Fruit fly (Drosophila melanogaster) whole organism, embryonic: ENCODE measurements around the gene CG1774.

Experiments
- Atf6 ChIP-seq: fragments of 200-800 bp; sonication (Bioruptor generic); IDR thresholded peaks from 2 replicates; pipeline ENCODE4 v1.3.6; 2022; ENCODE audit warnings: missing biosample characterization, missing genetic modification characterization
- BEAF-32 ChIP-seq: fragments of 200-800 bp; sonication (Bioruptor generic); optimal IDR thresholded peaks from 3 replicates; lab custom pipeline; 2017; ENCODE audit warnings: missing biosample characterization, missing genetic modification characterization, mild to moderate bottlenecking, moderate library complexity, missing genetic modification reagents
- CG11093 ChIP-seq: fragments of 200-800 bp; sonication (Bioruptor generic); IDR thresholded peaks from 3 replicates; pipeline ENCODE4 v1.3.6; 2022; ENCODE audit warnings: missing biosample characterization, missing genetic modification characterization
- CG12299 ChIP-seq: fragments of 200-800 bp; sonication (Bioruptor generic); optimal IDR thresholded peaks from 2 replicates; lab custom pipeline; 2018; ENCODE audit warnings: missing biosample characterization, mild to moderate bottlenecking, missing genetic modification characterization
- CG16813 ChIP-seq: fragments of 200-800 bp; sonication (Bioruptor generic); IDR thresholded peaks from 3 replicates; pipeline ENCODE4 v1.3.6; 2022; ENCODE audit warnings: missing biosample characterization, missing genetic modification characterization; ENCODE audit not compliant: partially characterized antibody
- CG18262 ChIP-seq: fragments of 200-800 bp; optimal IDR thresholded peaks from 3 replicates; lab custom pipeline; 2019; ENCODE audit warnings: missing biosample characterization, mild to moderate bottlenecking, missing genetic modification characterization, moderate library complexity
- CG1832 ChIP-seq: fragments of 200-800 bp; sonication (Bioruptor generic); optimal IDR thresholded peaks from 2 replicates; lab custom pipeline; 2017; ENCODE audit warnings: missing biosample characterization, mild to moderate bottlenecking, missing genetic modification characterization, inconsistent platforms
- CG4328 ChIP-seq: fragments of 200-800 bp; sonication (Bioruptor generic); optimal IDR thresholded peaks from 3 replicates; lab custom pipeline; 2017; ENCODE audit warnings: missing biosample characterization, missing genetic modification reagents, missing genetic modification characterization
- CG7786 ChIP-seq: fragments of 200-800 bp; sonication (Bioruptor generic); optimal IDR thresholded peaks from 2 replicates; lab custom pipeline; 2016; ENCODE audit warnings: missing biosample characterization, missing genetic modification characterization
- Dp ChIP-seq: fragments of 200-800 bp; sonication (Bioruptor generic); optimal IDR thresholded peaks from 2 replicates; lab custom pipeline; 2018; ENCODE audit warnings: missing biosample characterization, mild to moderate bottlenecking, missing genetic modification characterization, moderate library complexity
- E2f1 ChIP-seq: fragments of 200-800 bp; sonication (Bioruptor generic); IDR thresholded peaks from 2 replicates; pipeline ENCODE4 v1.3.6; 2022; ENCODE audit warnings: missing biosample characterization, missing genetic modification characterization
- Fer2 ChIP-seq: fragments of 200-800 bp; sonication (Bioruptor generic); optimal IDR thresholded peaks from 2 replicates; lab custom pipeline; 2018; ENCODE audit warnings: missing biosample characterization, mild to moderate bottlenecking, missing genetic modification characterization, moderate library complexity
- GATAe ChIP-seq: fragments of 200-800 bp; sonication (Bioruptor generic); conservative IDR thresholded peaks from 2 replicates; pipeline ENCODE4 v1.3.6; 2022; ENCODE audit warnings: missing biosample characterization, missing genetic modification characterization
- Hand ChIP-seq: fragments of 200-800 bp; sonication (Bioruptor generic); optimal IDR thresholded peaks from 2 replicates; lab custom pipeline; 2017; ENCODE audit warnings: mild to moderate bottlenecking, missing biosample characterization, missing genetic modification reagents, missing genetic modification characterization
- Hr51 ChIP-seq, 2 experiments: fragments of 200-800 bp; sonication (Bioruptor generic); optimal IDR thresholded peaks; 2 replicates in 1 of 2; 3 replicates in 1 of 2; lab custom pipeline; 2016 to 2018; ENCODE audit warnings: missing biosample characterization in 2 of 2, missing genetic modification characterization in 2 of 2, mild to moderate bottlenecking in 1 of 2, moderate library complexity in 1 of 2
- Hsf ChIP-seq: fragments of 200-800 bp; sonication (Bioruptor generic); optimal IDR thresholded peaks from 3 replicates; lab custom pipeline; 2016; ENCODE audit warnings: missing biosample characterization, missing genetic modification characterization
- MESR4 ChIP-seq: fragments of 200-800 bp; sonication (Bioruptor generic); optimal IDR thresholded peaks from 2 replicates; lab custom pipeline; 2018; ENCODE audit warnings: missing biosample characterization, mild to moderate bottlenecking, missing genetic modification characterization, moderate library complexity
- Mad ChIP-seq: fragments of 200-800 bp; sonication (Bioruptor generic); optimal IDR thresholded peaks from 2 replicates; lab custom pipeline; 2016; ENCODE audit warnings: missing biosample characterization, missing genetic modification characterization
- Poxn ChIP-seq: fragments of 200-800 bp; sonication (Bioruptor generic); IDR thresholded peaks from 2 replicates; pipeline ENCODE4 v1.3.6; 2022; ENCODE audit warnings: missing biosample characterization, missing genetic modification characterization
- Xbp1 ChIP-seq: fragments of 200-800 bp; sonication (Bioruptor generic); optimal IDR thresholded peaks from 3 replicates; lab custom pipeline; 2016; ENCODE audit warnings: missing biosample characterization, mild to moderate bottlenecking, missing genetic modification characterization
- ap ChIP-seq: fragments of 200-800 bp; sonication (Bioruptor generic); IDR thresholded peaks from 2 replicates; pipeline ENCODE4 v1.3.6; 2022; ENCODE audit warnings: missing biosample characterization, missing genetic modification characterization
- bowl ChIP-seq: fragments of 200-800 bp; sonication (Bioruptor generic); IDR thresholded peaks from 2 replicates; pipeline ENCODE4 v1.3.6; 2022; ENCODE audit warnings: missing biosample characterization, missing genetic modification characterization
- cato ChIP-seq: fragments of 200-800 bp; sonication (Bioruptor generic); optimal IDR thresholded peaks from 2 replicates; lab custom pipeline; 2016; ENCODE audit warnings: missing biosample characterization, missing genetic modification characterization, borderline replicate concordance
- dimm ChIP-seq: fragments of 200-800 bp; sonication (Bioruptor generic); IDR thresholded peaks from 2 replicates; pipeline ENCODE4 v1.3.6; 2022; ENCODE audit warnings: missing biosample characterization, missing genetic modification characterization
- disco-r ChIP-seq: fragments of 200-800 bp; sonication (Bioruptor generic); optimal IDR thresholded peaks from 2 replicates; lab custom pipeline; 2016; ENCODE audit warnings: missing biosample characterization, missing genetic modification characterization
- ewg ChIP-seq: fragments of 200-800 bp; sonication (Bioruptor generic); optimal IDR thresholded peaks from 3 replicates; lab custom pipeline; 2017; ENCODE audit warnings: mild to moderate bottlenecking, missing biosample characterization, missing genetic modification reagents, missing genetic modification characterization
- exex ChIP-seq: fragments of 200-800 bp; sonication (Bioruptor generic); optimal IDR thresholded peaks from 4 replicates; lab custom pipeline; 2018; ENCODE audit warnings: missing biosample characterization, mild to moderate bottlenecking, missing genetic modification characterization, moderate library complexity
- fd102C ChIP-seq: fragments of 200-800 bp; sonication (Bioruptor generic); optimal IDR thresholded peaks from 2 replicates; lab custom pipeline; 2018; ENCODE audit warnings: missing biosample characterization, mild to moderate bottlenecking, missing genetic modification characterization, moderate library complexity
- gcm ChIP-seq: fragments of 200-800 bp; sonication (Bioruptor generic); optimal IDR thresholded peaks from 2 replicates; lab custom pipeline; 2019; ENCODE audit warnings: missing biosample characterization, mild to moderate bottlenecking, missing genetic modification characterization, moderate library complexity
- her ChIP-seq: fragments of 200-800 bp; sonication (Bioruptor generic); optimal IDR thresholded peaks from 2 replicates; lab custom pipeline; 2016; ENCODE audit warnings: missing biosample characterization, missing genetic modification characterization
- inv ChIP-seq: fragments of 200-800 bp; sonication (Bioruptor generic); IDR thresholded peaks from 2 replicates; pipeline ENCODE4 v1.3.6; 2022; ENCODE audit warnings: missing biosample characterization, missing genetic modification characterization; ENCODE audit not compliant: partially characterized antibody
- jing ChIP-seq: fragments of 200-800 bp; sonication (Bioruptor generic); optimal IDR thresholded peaks from 2 replicates; lab custom pipeline; 2018; ENCODE audit warnings: missing biosample characterization, mild to moderate bottlenecking, missing genetic modification characterization
- jumu ChIP-seq: fragments of 200-800 bp; sonication (Bioruptor generic); optimal IDR thresholded peaks from 3 replicates; lab custom pipeline; 2016; ENCODE audit warnings: missing biosample characterization, missing genetic modification characterization
- kah ChIP-seq: fragments of 200-800 bp; sonication (Bioruptor generic); optimal IDR thresholded peaks from 2 replicates; lab custom pipeline; 2018; ENCODE audit warnings: missing biosample characterization, mild to moderate bottlenecking, missing genetic modification characterization
- nerfin-2 ChIP-seq: fragments of 200-800 bp; sonication (Bioruptor generic); IDR thresholded peaks from 2 replicates; pipeline ENCODE4 v1.3.6; 2022; ENCODE audit warnings: missing biosample characterization, missing genetic modification characterization; ENCODE audit not compliant: partially characterized antibody
- nom ChIP-seq: fragments of 200-800 bp; sonication (Bioruptor generic); optimal IDR thresholded peaks from 2 replicates; lab custom pipeline; 2017; ENCODE audit warnings: missing biosample characterization, missing genetic modification characterization, mild to moderate bottlenecking, moderate library complexity, missing genetic modification reagents
- onecut ChIP-seq: fragments of 200-800 bp; sonication (Bioruptor generic); IDR thresholded peaks from 2 replicates; pipeline ENCODE4 v1.3.6; 2022; ENCODE audit warnings: missing biosample characterization, missing genetic modification characterization
- p53 ChIP-seq: fragments of 200-800 bp; sonication (Bioruptor generic); optimal IDR thresholded peaks from 2 replicates; lab custom pipeline; 2016; ENCODE audit warnings: missing biosample characterization, missing genetic modification characterization
- salm ChIP-seq: fragments of 200-800 bp; sonication (Bioruptor generic); optimal IDR thresholded peaks from 2 replicates; lab custom pipeline; 2018; ENCODE audit warnings: missing biosample characterization, mild to moderate bottlenecking, missing genetic modification characterization
- schlank ChIP-seq: fragments of 200-800 bp; sonication (Bioruptor generic); optimal IDR thresholded peaks from 2 replicates; lab custom pipeline; 2018; ENCODE audit warnings: missing biosample characterization, mild to moderate bottlenecking, missing genetic modification characterization
- scrt ChIP-seq: fragments of 200-800 bp; sonication (Bioruptor generic); optimal IDR thresholded peaks from 2 replicates; lab custom pipeline; 2018; ENCODE audit warnings: missing biosample characterization, mild to moderate bottlenecking, missing genetic modification characterization, moderate library complexity
- sna ChIP-seq: fragments of 200-800 bp; sonication (Bioruptor generic); IDR thresholded peaks from 2 replicates; pipeline ENCODE4 v1.3.6; 2022; ENCODE audit warnings: missing biosample characterization, missing genetic modification characterization; ENCODE audit not compliant: partially characterized antibody
- sr ChIP-seq: fragments of 200-800 bp; sonication (Bioruptor generic); IDR thresholded peaks from 3 replicates; pipeline ENCODE4 v1.3.6; 2022; ENCODE audit warnings: missing biosample characterization, missing genetic modification characterization
- stwl ChIP-seq: fragments of 200-800 bp; sonication (Bioruptor generic); optimal IDR thresholded peaks from 3 replicates; lab custom pipeline; 2018; ENCODE audit warnings: missing biosample characterization, mild to moderate bottlenecking, missing genetic modification characterization, moderate library complexity
- tio ChIP-seq: fragments of 200-800 bp; sonication (Bioruptor generic); optimal IDR thresholded peaks from 2 replicates; lab custom pipeline; 2017; ENCODE audit warnings: missing biosample characterization, missing genetic modification characterization, inconsistent platforms
- trem ChIP-seq: fragments of 200-800 bp; optimal IDR thresholded peaks from 3 replicates; lab custom pipeline; 2019; ENCODE audit warnings: missing biosample characterization, mild to moderate bottlenecking, missing genetic modification characterization, moderate library complexity
- unpg ChIP-seq: fragments of 200-800 bp; sonication (Bioruptor generic); optimal IDR thresholded peaks from 3 replicates; lab custom pipeline; 2018; ENCODE audit warnings: missing biosample characterization, mild to moderate bottlenecking, missing genetic modification characterization, moderate library complexity
- zfh1 ChIP-seq: fragments of 200-800 bp; sonication (Bioruptor generic); IDR thresholded peaks from 3 replicates; pipeline ENCODE4 v1.3.6; 2022; ENCODE audit warnings: missing biosample characterization, missing genetic modification characterization
- zfh2 ChIP-seq: fragments of 200-800 bp; sonication (Bioruptor generic); optimal IDR thresholded peaks from 2 replicates; lab custom pipeline; 2016; ENCODE audit warnings: missing biosample characterization, missing genetic modification characterization

Gene CG1774

dm6 chr3R:31609413-31610054 lies 16.9 kb downstream of the CG1774 start (continued):
- TF ChIP-seq Hr51 (GFP tag; optimal IDR thresholded peaks at IDR 0.05; lab: Kevin White, UChicago) (no peak), gcm (GFP tag; lab: Kevin White, UChicago) (peak; percentile 21), dimm (GFP tag; lab: Robert Waterston, UW) (no peak), cato (GFP tag; lab: Kevin White, UChicago) (no peak), zfh1 (GFP tag; lab: Robert Waterston, UW) (no peak), bowl (GFP tag; lab: Robert Waterston, UW) (no peak), Hsf (GFP tag; lab: Kevin White, UChicago) (no peak), Atf6 (GFP tag; lab: Robert Waterston, UW) (no peak), Mad (GFP tag; lab: Kevin White, UChicago) (peak; percentile 39), stwl (tag; lab: Kevin White, UChicago) (peak; percentile 72), sna (GFP tag; lab: Robert Waterston, UW) (no peak), Hand (GFP tag; lab: Kevin White, UChicago) (peak; percentile 58), trem (tag; lab: Kevin White, UChicago) (peak; percentile 77), CG11093 (GFP tag; lab: Robert Waterston, UW) (no peak), jumu (no peak), disco-r (peak; percentile 1), her (GFP tag; lab: Kevin White, UChicago) (peak; percentile 26), E2f1 (GFP tag; lab: Robert Waterston, UW) (no peak), CG1832 (GFP tag; lab: Kevin White, UChicago) (no peak), nerfin-2 (GFP tag; lab: Robert Waterston, UW) (no peak), schlank (tag; lab: Kevin White, UChicago) (no peak), CG12299 (tag; lab: Kevin White, UChicago) (peak; percentile 70), unpg (GFP tag; lab: Kevin White, UChicago) (peak; percentile 30), sr (no peak), inv (GFP tag; lab: Robert Waterston, UW) (no peak), Poxn (no peak), exex (tag; lab: Kevin White, UChicago) (peak; percentile 8), ap (no peak), ewg (no peak), tio (GFP tag; lab: Kevin White, UChicago) (no peak), zfh2 (GFP tag; lab: Kevin White, UChicago) (peak; percentile 27), scrt (GFP tag; lab: Kevin White, UChicago) (peak; percentile 11), CG4328 (peak; percentile 23), p53 (peak; percentile 8), GATAe (no peak), kah (GFP tag; lab: Kevin White, UChicago) (peak; percentile 25), nom (GFP tag; lab: Kevin White, UChicago) (peak; percentile 55), Dp (peak; percentile 76), CG16813 (no peak), Xbp1 (GFP tag; lab: Kevin White, UChicago) (peak; percentile 15), BEAF-32 (peak; percentile 91), onecut (GFP tag; lab: Robert Waterston, UW) (peak; percentile 94), jing (GFP tag; lab: Kevin White, UChicago) (no peak), Fer2 (tag; lab: Kevin White, UChicago) (no peak), salm (tag; lab: Kevin White, UChicago) (peak; percentile 17), fd102C (no peak), CG18262 (tag; lab: Kevin White, UChicago) (no peak), MESR4 (GFP tag; lab: Kevin White, UChicago) (peak; percentile 69), CG7786 (GFP tag; lab: Kevin White, UChicago) (peak; percentile 3)
